Worm (Caenorhabditis elegans) whole organism, L3 larva: ENCODE results near the gene srt-56.

Experiments
- ama-1 ChIP-seq: fragments of 150-350 bp; optimal IDR thresholded peaks from 2 replicates; lab custom pipeline; 2018
- mdl-1 ChIP-seq: fragments of 150-350 bp; optimal IDR thresholded peaks from 2 replicates; lab custom pipeline; 2014; ENCODE audit warnings: missing biosample characterization, missing genetic modification characterization
- nhr-25 ChIP-seq: sonication (generic microtip); optimal IDR thresholded peaks from 2 replicates; lab custom pipeline; 2017; ENCODE audit warnings: missing biosample characterization, missing genetic modification characterization

ce11 chrV:3162299-3162698, 40.7 kb upstream of the srt-56 start:
- TF ChIP-seq mdl-1 (tag; lab: Kevin White, UChicago) (no peak), nhr-25 (tag; lab: Kevin White, UChicago) (no peak), ama-1 (lab: Kevin White, UChicago) (no peak)
